Worm (Caenorhabditis elegans): Measurements from ENCODE around the gene R09H10.7.

R09H10.7 gene

ce11 chrIV:10596505-10596904, 24.4 kb upstream of the R09H10.7 start, which contains the start of gene C43F9.11:
Gene C43F9.11 (plus strand): TSS chrIV:10596805.
- no peak for TF ChIP-seq ceh-19 (GFP tag; optimal IDR thresholded peaks at IDR 0.05)
- TF ChIP-seq pha-4 (tag; optimal IDR thresholded peaks at IDR 0.05) = no peak
- TF ChIP-seq ceh-30 (tag; optimal IDR thresholded peaks at IDR 0.05) = no peak
- no peak for TF ChIP-seq tbx-7 (tag; optimal IDR thresholded peaks at IDR 0.05)
- TF ChIP-seq mec-3 (tag; optimal IDR thresholded peaks at IDR 0.05; ENCODE audit: borderline replicate concordance) = no peak
- no peak for TF ChIP-seq tbx-2 (tag; optimal IDR thresholded peaks at IDR 0.05)
- TF ChIP-seq ceh-24 (tag; optimal IDR thresholded peaks at IDR 0.05) = no peak
- TF ChIP-seq sox-4 (tag; optimal IDR thresholded peaks at IDR 0.05) = no peak
- TF ChIP-seq npax-4 (tag; optimal IDR thresholded peaks at IDR 0.05) = no peak

- TF ChIP-seq elt-2 (tag; optimal IDR thresholded peaks at IDR 0.05) (no peak), ceh-45 (GFP tag; IDR thresholded peaks at IDR 0.05) (no peak), ttx-3 (tag; optimal IDR thresholded peaks at IDR 0.05) (no peak), eyg-1 (tag; optimal IDR thresholded peaks at IDR 0.05) (no peak), pha-4 (tag; optimal IDR thresholded peaks at IDR 0.05) (no peak), dve-1 (tag; optimal IDR thresholded peaks at IDR 0.05) (no peak), hlh-15 (tag; optimal IDR thresholded peaks at IDR 0.05) (no peak)
These were observed 20.9 kb upstream of the R09H10.7 start, which contains the start of gene R09H10.1 for ce11 chrIV:10599983-10600382. Gene R09H10.1 (plus strand): TSS chrIV:10600283.

ce11 chrIV:10602644-10603043, 18.3 kb upstream of the R09H10.7 start, which contains the start of gene R09H10.2:
Gene R09H10.2 (plus strand): TSS chrIV:10602944.
- TF ChIP-seq che-1 (tag; optimal IDR thresholded peaks at IDR 0.05) = no peak
- TF ChIP-seq nfya-1 (tag; optimal IDR thresholded peaks at IDR 0.05) = no peak
- TF ChIP-seq ceh-9 (tag; optimal IDR thresholded peaks at IDR 0.05) = no peak
- no peak for TF ChIP-seq nhr-11 (tag; optimal IDR thresholded peaks at IDR 0.05)
- no peak for TF ChIP-seq pha-4 (tag; optimal IDR thresholded peaks at IDR 0.05)
- TF ChIP-seq T23F11.4 (GFP tag; optimal IDR thresholded peaks at IDR 0.05) = no peak
- TF ChIP-seq hlh-30 (tag; optimal IDR thresholded peaks at IDR 0.05; ENCODE audit: insufficient read depth) = no peak
- no peak for TF ChIP-seq unc-3 (GFP tag; conservative IDR thresholded peaks at IDR 0.05)
- no peak for TF ChIP-seq unc-3 (tag; optimal IDR thresholded peaks at IDR 0.05)
- TF ChIP-seq ceh-2 (tag; optimal IDR thresholded peaks at IDR 0.05) = no peak
- TF ChIP-seq tbx-2 (tag; optimal IDR thresholded peaks at IDR 0.05) = no peak
- TF ChIP-seq hlh-6 (tag; optimal IDR thresholded peaks at IDR 0.05) = no peak
- no peak for TF ChIP-seq ceh-31 (tag; optimal IDR thresholded peaks at IDR 0.05)

ce11 chrIV:10606575-10607080, 14.3 kb upstream of the R09H10.7 start, which contains the start of gene R09H10.3:
Gene R09H10.3 (plus strand): TSS chrIV:10607030.
- TF ChIP-seq rnt-1 (tag; optimal IDR thresholded peaks at IDR 0.05) (no peak), elt-2 (tag; optimal IDR thresholded peaks at IDR 0.05) (peak; percentile 21)

- no peak for TF ChIP-seq fkh-6 (tag; optimal IDR thresholded peaks at IDR 0.05)
- no peak for TF ChIP-seq npax-4 (tag; optimal IDR thresholded peaks at IDR 0.05)
- no peak for TF ChIP-seq pax-1 (tag; optimal IDR thresholded peaks at IDR 0.05)
- TF ChIP-seq pha-4 (tag; optimal IDR thresholded peaks at IDR 0.05) = no peak
- TF ChIP-seq ceh-2 (tag; optimal IDR thresholded peaks at IDR 0.05) = no peak
- TF ChIP-seq T23F11.4 (GFP tag; optimal IDR thresholded peaks at IDR 0.05) = no peak
- TF ChIP-seq hlh-15 (tag; optimal IDR thresholded peaks at IDR 0.05) = no peak
- TF ChIP-seq hlh-6 (tag; optimal IDR thresholded peaks at IDR 0.05) = no peak
- TF ChIP-seq ceh-34 (tag; optimal IDR thresholded peaks at IDR 0.05) = no peak
- TF ChIP-seq ceh-18 (tag; optimal IDR thresholded peaks at IDR 0.05) = no peak
- TF ChIP-seq gmeb-2 (tag; optimal IDR thresholded peaks at IDR 0.05) = no peak
- no peak for TF ChIP-seq Y22D7AL.16 (tag; optimal IDR thresholded peaks at IDR 0.05)
- TF ChIP-seq pros-1 (tag; optimal IDR thresholded peaks at IDR 0.05) = no peak
- TF ChIP-seq odd-2 (tag; optimal IDR thresholded peaks at IDR 0.05) = no peak
- TF ChIP-seq ceh-14 (tag; optimal IDR thresholded peaks at IDR 0.05) = no peak
- no peak for TF ChIP-seq ceh-22 (tag; optimal IDR thresholded peaks at IDR 0.05)
These were observed 12.6 kb upstream of the R09H10.7 start, which contains the start of gene R09H10.6 for ce11 chrIV:10608275-10608674. Gene R09H10.6 (plus strand): TSS chrIV:10608575.
